Fruit fly (Drosophila melanogaster) whole organism, prepupa: Measurements from ENCODE around the gene Smvt.

Source experiments
- Blimp-1 ChIP-seq: fragments of 200-800 bp; sonication (Bioruptor generic); optimal IDR thresholded peaks from 3 replicates; lab custom pipeline; 2017; ENCODE audit warnings: missing biosample characterization, missing genetic modification characterization, mild to moderate bottlenecking, moderate library complexity, missing genetic modification reagents
- CG10669 ChIP-seq: fragments of 200-800 bp; sonication (Bioruptor generic); optimal IDR thresholded peaks from 3 replicates; lab custom pipeline; 2018; ENCODE audit warnings: missing biosample characterization, mild to moderate bottlenecking, missing genetic modification characterization, moderate library complexity
- CG11294 ChIP-seq: fragments of 200-800 bp; sonication (Bioruptor generic); IDR thresholded peaks from 2 replicates; pipeline ENCODE4 v1.3.6; 2022; ENCODE audit warnings: missing biosample characterization, missing genetic modification characterization
- CG11762 ChIP-seq: fragments of 200-800 bp; sonication (Bioruptor generic); optimal IDR thresholded peaks from 3 replicates; lab custom pipeline; 2016; ENCODE audit warnings: missing biosample characterization, missing genetic modification characterization; ENCODE audit not compliant: insufficient read depth
- CG1621 ChIP-seq: fragments of 200-800 bp; sonication (Bioruptor generic); optimal IDR thresholded peaks from 3 replicates; lab custom pipeline; 2018; ENCODE audit warnings: missing biosample characterization, mild to moderate bottlenecking, missing genetic modification characterization
- CG16779 ChIP-seq: fragments of 200-800 bp; sonication (Bioruptor generic); optimal IDR thresholded peaks from 3 replicates; lab custom pipeline; 2017; ENCODE audit warnings: missing biosample characterization, mild to moderate bottlenecking, missing genetic modification characterization
- CG3032 ChIP-seq: fragments of 200-800 bp; optimal IDR thresholded peaks from 2 replicates; lab custom pipeline; 2019; ENCODE audit warnings: missing biosample characterization, mild to moderate bottlenecking, missing genetic modification characterization, moderate library complexity
- CG31627 ChIP-seq: fragments of 200-800 bp; sonication (Bioruptor generic); optimal IDR thresholded peaks from 3 replicates; lab custom pipeline; 2016; ENCODE audit warnings: missing biosample characterization, missing genetic modification characterization
- CG32006 ChIP-seq: fragments of 200-800 bp; sonication (Bioruptor generic); optimal IDR thresholded peaks from 3 replicates; lab custom pipeline; 2017; ENCODE audit warnings: missing biosample characterization, mild to moderate bottlenecking, missing genetic modification characterization
- CG3919 ChIP-seq: fragments of 200-800 bp; sonication (Bioruptor generic); optimal IDR thresholded peaks from 3 replicates; lab custom pipeline; 2016; ENCODE audit warnings: missing biosample characterization, missing genetic modification characterization
- CG4318 ChIP-seq: fragments of 200-800 bp; sonication (Bioruptor generic); optimal IDR thresholded peaks from 3 replicates; lab custom pipeline; 2017; ENCODE audit warnings: missing biosample characterization, mild to moderate bottlenecking, missing genetic modification characterization
- CG6163 ChIP-seq: fragments of 200-800 bp; sonication (Bioruptor generic); IDR thresholded peaks from 3 replicates; pipeline ENCODE4 v1.3.6; 2022; ENCODE audit warnings: missing biosample characterization, missing genetic modification characterization
- CG6276 ChIP-seq: fragments of 200-800 bp; sonication (Bioruptor generic); optimal IDR thresholded peaks from 2 replicates; lab custom pipeline; 2017; ENCODE audit warnings: missing biosample characterization, mild to moderate bottlenecking, missing genetic modification characterization
- CG6808 ChIP-seq: fragments of 200-800 bp; sonication (Bioruptor generic); optimal IDR thresholded peaks from 3 replicates; lab custom pipeline; 2017; ENCODE audit warnings: missing biosample characterization, missing genetic modification characterization, mild to moderate bottlenecking, moderate library complexity, missing genetic modification reagents
- CG6854 ChIP-seq: fragments of 200-800 bp; sonication (Bioruptor generic); optimal IDR thresholded peaks from 2 replicates; lab custom pipeline; 2017; ENCODE audit warnings: missing biosample characterization, mild to moderate bottlenecking, missing genetic modification characterization
- CG7368 ChIP-seq: fragments of 200-800 bp; sonication (Bioruptor generic); optimal IDR thresholded peaks from 3 replicates; lab custom pipeline; 2016; ENCODE audit warnings: missing biosample characterization, missing genetic modification characterization
- CG8119 ChIP-seq: fragments of 200-800 bp; sonication (Bioruptor generic); IDR thresholded peaks from 3 replicates; pipeline ENCODE4 v1.3.6; 2022; ENCODE audit warnings: missing biosample characterization, missing genetic modification characterization
- CG8319 ChIP-seq: fragments of 200-800 bp; sonication (Bioruptor generic); optimal IDR thresholded peaks from 3 replicates; lab custom pipeline; 2016; ENCODE audit warnings: missing biosample characterization, missing genetic modification characterization
- CG9139 ChIP-seq: fragments of 200-800 bp; sonication (Bioruptor generic); optimal IDR thresholded peaks from 3 replicates; lab custom pipeline; 2017; ENCODE audit warnings: missing biosample characterization, mild to moderate bottlenecking, missing genetic modification characterization
- Eip75B ChIP-seq: fragments of 200-800 bp; sonication (Bioruptor generic); optimal IDR thresholded peaks from 3 replicates; lab custom pipeline; 2016; ENCODE audit warnings: missing biosample characterization, missing genetic modification characterization
- Eip78C ChIP-seq: fragments of 200-800 bp; sonication (Bioruptor generic); peaks from one replicate; lab custom pipeline; 2016; ENCODE audit warnings: missing biosample characterization, missing genetic modification characterization
- Eip93F ChIP-seq: fragments of 200-800 bp; sonication (Bioruptor generic); optimal IDR thresholded peaks from 2 replicates; lab custom pipeline; 2016; ENCODE audit warnings: missing biosample characterization, mild to moderate bottlenecking, missing genetic modification characterization
- Ets96B ChIP-seq: fragments of 200-800 bp; optimal IDR thresholded peaks from 2 replicates; lab custom pipeline; 2019; ENCODE audit warnings: missing biosample characterization, mild to moderate bottlenecking, missing genetic modification characterization, moderate library complexity
- Gug ChIP-seq: fragments of 200-800 bp; sonication (Bioruptor generic); IDR thresholded peaks from 2 replicates; pipeline ENCODE4 v1.3.6; 2022; ENCODE audit warnings: missing biosample characterization, missing genetic modification characterization
- Hr39 ChIP-seq: fragments of 200-800 bp; sonication (Bioruptor generic); optimal IDR thresholded peaks from 2 replicates; lab custom pipeline; 2016; ENCODE audit warnings: missing biosample characterization, missing genetic modification characterization
- Hr4 ChIP-seq: fragments of 200-800 bp; sonication (Bioruptor generic); optimal IDR thresholded peaks from 3 replicates; lab custom pipeline; 2016; ENCODE audit warnings: missing biosample characterization, missing genetic modification characterization
- Lpt ChIP-seq: fragments of 200-800 bp; sonication (Bioruptor generic); optimal IDR thresholded peaks from 3 replicates; lab custom pipeline; 2016; ENCODE audit warnings: missing biosample characterization, missing genetic modification characterization
- Smox ChIP-seq: fragments of 200-800 bp; sonication (Bioruptor generic); optimal IDR thresholded peaks from 3 replicates; lab custom pipeline; 2016; ENCODE audit warnings: missing biosample characterization, missing genetic modification characterization
- Sox102F ChIP-seq: fragments of 200-800 bp; sonication (Bioruptor generic); optimal IDR thresholded peaks from 2 replicates; lab custom pipeline; 2016; ENCODE audit warnings: missing biosample characterization, mild to moderate bottlenecking, missing genetic modification characterization
- acj6 ChIP-seq: fragments of 200-800 bp; sonication (Bioruptor generic); optimal IDR thresholded peaks from 3 replicates; lab custom pipeline; 2016; ENCODE audit warnings: missing biosample characterization, missing genetic modification characterization
- cyc ChIP-seq: fragments of 200-800 bp; sonication (Bioruptor generic); optimal IDR thresholded peaks from 3 replicates; lab custom pipeline; 2016; ENCODE audit warnings: missing biosample characterization, missing genetic modification characterization
- dac ChIP-seq: fragments of 200-800 bp; sonication (Bioruptor generic); optimal IDR thresholded peaks from 2 replicates; lab custom pipeline; 2017; ENCODE audit warnings: missing biosample characterization, mild to moderate bottlenecking, missing genetic modification characterization
- dsx ChIP-seq: fragments of 200-800 bp; optimal IDR thresholded peaks from 3 replicates; lab custom pipeline; 2019; ENCODE audit warnings: missing biosample characterization, mild to moderate bottlenecking, missing genetic modification characterization, moderate library complexity; ENCODE audit not compliant: poor library complexity, severe bottlenecking
- eg ChIP-seq: fragments of 200-800 bp; sonication (Bioruptor generic); IDR thresholded peaks from 3 replicates; pipeline ENCODE4 v1.3.6; 2022; ENCODE audit warnings: missing biosample characterization, missing genetic modification characterization
- fd85E ChIP-seq: fragments of 200-800 bp; sonication (Bioruptor generic); optimal IDR thresholded peaks from 3 replicates; lab custom pipeline; 2016; ENCODE audit warnings: missing biosample characterization, missing genetic modification characterization
- lz ChIP-seq: fragments of 200-800 bp; sonication (Bioruptor generic); optimal IDR thresholded peaks from 3 replicates; lab custom pipeline; 2016; ENCODE audit warnings: missing biosample characterization, missing genetic modification characterization
- net ChIP-seq: fragments of 200-800 bp; sonication (Bioruptor generic); optimal IDR thresholded peaks from 3 replicates; lab custom pipeline; 2016; ENCODE audit warnings: missing biosample characterization, missing genetic modification characterization
- pdm3 ChIP-seq: fragments of 200-800 bp; sonication (Bioruptor generic); optimal IDR thresholded peaks from 3 replicates; lab custom pipeline; 2016; ENCODE audit warnings: missing biosample characterization, missing genetic modification characterization
- salr ChIP-seq, 2 experiments: fragments of 200-800 bp; sonication (Bioruptor generic); optimal IDR thresholded peaks; 3 replicates each; lab custom pipeline; 2016 to 2018; ENCODE audit warnings: missing biosample characterization in 2 of 2, missing genetic modification characterization in 2 of 2, mild to moderate bottlenecking in 1 of 2
- spab ChIP-seq: fragments of 200-800 bp; sonication (Bioruptor generic); optimal IDR thresholded peaks from 2 replicates; lab custom pipeline; 2017; ENCODE audit warnings: missing biosample characterization, mild to moderate bottlenecking, missing genetic modification characterization, missing genetic modification reagents
- ss ChIP-seq, 2 experiments: fragments of 200-800 bp; sonication (Bioruptor generic); optimal IDR thresholded peaks; 2 replicates in 1 of 2; 3 replicates in 1 of 2; lab custom pipeline; 2017 to 2018; ENCODE audit warnings: mild to moderate bottlenecking in 2 of 2, missing biosample characterization in 2 of 2, missing genetic modification characterization in 2 of 2, moderate library complexity in 1 of 2
- svp ChIP-seq: fragments of 200-800 bp; sonication (Bioruptor generic); peaks from one replicate; lab custom pipeline; 2016; ENCODE audit warnings: missing biosample characterization, missing genetic modification characterization
- topi ChIP-seq: fragments of 200-800 bp; sonication (Bioruptor generic); optimal IDR thresholded peaks from 3 replicates; lab custom pipeline; 2016; ENCODE audit warnings: missing biosample characterization, missing genetic modification characterization
- vri ChIP-seq: fragments of 200-800 bp; sonication (Bioruptor generic); optimal IDR thresholded peaks from 3 replicates; lab custom pipeline; 2016; ENCODE audit warnings: missing biosample characterization, mild to moderate bottlenecking, missing genetic modification characterization

Gene Smvt

dm6 chr3R:31714876-31715712 lies 46.3 kb downstream of the Smvt start:
- TF ChIP-seq lz (GFP tag; lab: Kevin White, UChicago) = no peak
- peak; percentile 28; the same call in 1 of the 3 replicates for TF ChIP-seq eg (GFP tag; lab: Robert Waterston, UW)
- peak; percentile 69 for TF ChIP-seq Eip78C (GFP tag; lab: Kevin White, UChicago)
- TF ChIP-seq CG6854 (GFP tag; lab: Kevin White, UChicago) = no peak
- no peak for TF ChIP-seq Hr39 (GFP tag; lab: Kevin White, UChicago)
- TF ChIP-seq dsx (GFP tag; lab: Kevin White, UChicago) = peak; percentile 23
- TF ChIP-seq ss (GFP tag; optimal IDR thresholded peaks at IDR 0.05; lab: Kevin White, UChicago) = no peak
- no peak for TF ChIP-seq dac
- no peak for TF ChIP-seq pdm3 (GFP tag; lab: Kevin White, UChicago)
- 0 out of 3 replicates have a peak, but pooled peaks have one; percentile 27 for TF ChIP-seq CG8119
- TF ChIP-seq Ets96B = no peak
- TF ChIP-seq CG6163 (GFP tag; lab: Robert Waterston, UW) = 0 out of 3 replicates have a peak, but pooled peaks have one; percentile 20
- no peak for TF ChIP-seq CG6276 (GFP tag; lab: Kevin White, UChicago)
- peak; percentile 23 for TF ChIP-seq CG32006 (GFP tag; lab: Kevin White, UChicago)
- TF ChIP-seq Blimp-1 (GFP tag; lab: Kevin White, UChicago) = no peak
- TF ChIP-seq net = no peak

DNA sequence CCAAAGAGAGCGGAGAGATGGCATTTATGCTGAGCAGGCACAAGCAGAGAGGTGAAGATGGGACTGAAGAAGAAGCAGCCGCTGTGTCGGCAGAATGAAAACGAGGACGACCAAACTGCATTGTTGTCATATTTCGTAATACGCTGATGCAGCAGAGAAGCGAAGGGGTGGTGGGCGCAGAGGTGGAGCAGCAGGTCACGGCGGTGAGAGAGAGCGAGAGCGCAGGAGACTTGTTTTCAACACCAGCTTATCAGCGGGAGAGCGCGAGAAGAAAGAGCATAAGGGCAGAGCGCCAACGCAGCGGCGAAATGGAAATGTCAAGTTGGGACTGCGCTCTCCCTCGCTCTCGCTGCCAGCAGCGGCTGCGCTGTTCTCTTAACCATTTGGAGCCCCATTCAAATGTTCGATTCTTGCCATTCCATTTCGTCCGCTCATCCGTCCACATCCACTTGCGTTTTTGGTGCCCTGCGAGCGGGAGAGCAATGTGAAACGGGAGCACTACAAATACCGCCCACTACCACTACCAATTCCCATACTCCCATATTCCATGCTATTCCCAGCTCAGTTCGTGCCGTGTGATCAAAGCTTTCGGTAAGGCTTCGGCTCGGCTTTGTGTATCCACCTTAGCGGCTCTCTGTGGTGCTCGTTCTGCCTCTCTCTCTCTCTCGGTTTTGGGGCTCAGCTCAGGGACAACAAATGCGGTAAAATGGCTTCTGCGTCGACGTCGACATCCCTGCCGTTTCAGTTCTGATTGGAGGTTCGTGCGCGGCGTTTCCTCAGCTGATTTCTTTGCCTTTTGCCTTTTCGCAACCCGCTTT lies 47.9 kb downstream of the Smvt start, which contains the start of gene ttk:
Gene ttk (plus strand): TSS at position 562 of the 818 bp plus-strand sequence.
- TF ChIP-seq topi (peak; percentile 2), CG6808 (GFP tag; lab: Kevin White, UChicago) (peak; percentile 20), Sox102F (GFP tag; lab: Kevin White, UChicago) (peak; percentile 63), svp (GFP tag; lab: Kevin White, UChicago) (peak; percentile 100), Smox (GFP tag; lab: Kevin White, UChicago) (peak; percentile 9), net (no peak), fd85E (no peak), Blimp-1 (GFP tag; lab: Kevin White, UChicago) (peak; percentile 12), CG6854 (GFP tag; lab: Kevin White, UChicago) (peak; percentile 43), vri (GFP tag; lab: Kevin White, UChicago) (peak; percentile 100), Lpt (peak; percentile 11), CG32006 (GFP tag; lab: Kevin White, UChicago) (no peak), CG8119 (no peak), CG16779 (tag; lab: Kevin White, UChicago) (no peak), CG6163 (GFP tag; lab: Robert Waterston, UW) (peak; percentile 49; the same call in 2 of the 3 replicates), Hr4 (no peak), dsx (GFP tag; lab: Kevin White, UChicago) (peak; percentile 81), acj6 (no peak), CG7368 (GFP tag; lab: Kevin White, UChicago) (no peak), Eip93F (no peak), CG4318 (GFP tag; lab: Kevin White, UChicago) (no peak), Eip75B (GFP tag; lab: Kevin White, UChicago) (peak; percentile 75), CG3032 (tag; lab: Kevin White, UChicago) (peak; percentile 7), Gug (no peak), CG11762 (GFP tag; lab: Kevin White, UChicago) (no peak), cyc (GFP tag; lab: Kevin White, UChicago) (no peak), CG31627 (GFP tag; lab: Kevin White, UChicago) (no peak), CG8319 (GFP tag; lab: Kevin White, UChicago) (no peak), ss (GFP tag; optimal IDR thresholded peaks at IDR 0.05; lab: Kevin White, UChicago) (peak; percentile 17 to 43), CG11294 (GFP tag; lab: Robert Waterston, UW) (no peak), Eip78C (GFP tag; lab: Kevin White, UChicago) (peak; percentile 77), salr (GFP tag; optimal IDR thresholded peaks at IDR 0.05; lab: Kevin White, UChicago) (no peak), lz (GFP tag; lab: Kevin White, UChicago) (no peak), CG3919 (peak; percentile 10), CG6276 (GFP tag; lab: Kevin White, UChicago) (peak; percentile 21), CG1621 (tag; lab: Kevin White, UChicago) (peak; percentile 36), CG10669 (no peak), CG9139 (GFP tag; lab: Kevin White, UChicago) (peak; percentile 56), Hr39 (GFP tag; lab: Kevin White, UChicago) (no peak), spab (peak; percentile 2)
